Fruit fly (Drosophila melanogaster) whole organism, prepupa: ENCODE measurements around the gene GramD1B.

Experiments used
- Blimp-1 ChIP-seq: fragments of 200-800 bp; sonication (Bioruptor generic); optimal IDR thresholded peaks from 3 replicates; lab custom pipeline; 2017; ENCODE audit warnings: missing biosample characterization, missing genetic modification characterization, mild to moderate bottlenecking, moderate library complexity, missing genetic modification reagents
- CG11294 ChIP-seq: fragments of 200-800 bp; sonication (Bioruptor generic); IDR thresholded peaks from 2 replicates; pipeline ENCODE4 v1.3.6; 2022; ENCODE audit warnings: missing biosample characterization, missing genetic modification characterization
- CG11762 ChIP-seq: fragments of 200-800 bp; sonication (Bioruptor generic); optimal IDR thresholded peaks from 3 replicates; lab custom pipeline; 2016; ENCODE audit warnings: missing biosample characterization, missing genetic modification characterization; ENCODE audit not compliant: insufficient read depth
- CG15336 ChIP-seq: fragments of 200-800 bp; sonication (Bioruptor generic); IDR thresholded peaks from 2 replicates; pipeline ENCODE4 v1.3.6; 2022; ENCODE audit warnings: missing biosample characterization, missing genetic modification characterization
- CG1621 ChIP-seq: fragments of 200-800 bp; sonication (Bioruptor generic); optimal IDR thresholded peaks from 3 replicates; lab custom pipeline; 2018; ENCODE audit warnings: missing biosample characterization, mild to moderate bottlenecking, missing genetic modification characterization
- CG31627 ChIP-seq: fragments of 200-800 bp; sonication (Bioruptor generic); optimal IDR thresholded peaks from 3 replicates; lab custom pipeline; 2016; ENCODE audit warnings: missing biosample characterization, missing genetic modification characterization
- CG32006 ChIP-seq: fragments of 200-800 bp; sonication (Bioruptor generic); optimal IDR thresholded peaks from 3 replicates; lab custom pipeline; 2017; ENCODE audit warnings: missing biosample characterization, mild to moderate bottlenecking, missing genetic modification characterization
- CG3919 ChIP-seq: fragments of 200-800 bp; sonication (Bioruptor generic); optimal IDR thresholded peaks from 3 replicates; lab custom pipeline; 2016; ENCODE audit warnings: missing biosample characterization, missing genetic modification characterization
- CG4318 ChIP-seq: fragments of 200-800 bp; sonication (Bioruptor generic); optimal IDR thresholded peaks from 3 replicates; lab custom pipeline; 2017; ENCODE audit warnings: missing biosample characterization, mild to moderate bottlenecking, missing genetic modification characterization
- CG6276 ChIP-seq: fragments of 200-800 bp; sonication (Bioruptor generic); optimal IDR thresholded peaks from 2 replicates; lab custom pipeline; 2017; ENCODE audit warnings: missing biosample characterization, mild to moderate bottlenecking, missing genetic modification characterization
- CG6792 ChIP-seq: fragments of 200-800 bp; sonication (Bioruptor generic); optimal IDR thresholded peaks from 3 replicates; lab custom pipeline; 2016; ENCODE audit warnings: missing biosample characterization, missing genetic modification characterization
- CG6808 ChIP-seq: fragments of 200-800 bp; sonication (Bioruptor generic); optimal IDR thresholded peaks from 3 replicates; lab custom pipeline; 2017; ENCODE audit warnings: missing biosample characterization, missing genetic modification characterization, mild to moderate bottlenecking, moderate library complexity, missing genetic modification reagents
- CG6854 ChIP-seq: fragments of 200-800 bp; sonication (Bioruptor generic); optimal IDR thresholded peaks from 2 replicates; lab custom pipeline; 2017; ENCODE audit warnings: missing biosample characterization, mild to moderate bottlenecking, missing genetic modification characterization
- CG7368 ChIP-seq: fragments of 200-800 bp; sonication (Bioruptor generic); optimal IDR thresholded peaks from 3 replicates; lab custom pipeline; 2016; ENCODE audit warnings: missing biosample characterization, missing genetic modification characterization
- CG8319 ChIP-seq: fragments of 200-800 bp; sonication (Bioruptor generic); optimal IDR thresholded peaks from 3 replicates; lab custom pipeline; 2016; ENCODE audit warnings: missing biosample characterization, missing genetic modification characterization
- CG8632 ChIP-seq: fragments of 200-800 bp; sonication (Bioruptor generic); optimal IDR thresholded peaks from 3 replicates; lab custom pipeline; 2016; ENCODE audit warnings: missing biosample characterization, missing genetic modification characterization
- CG9139 ChIP-seq: fragments of 200-800 bp; sonication (Bioruptor generic); optimal IDR thresholded peaks from 3 replicates; lab custom pipeline; 2017; ENCODE audit warnings: missing biosample characterization, mild to moderate bottlenecking, missing genetic modification characterization
- Eip75B ChIP-seq: fragments of 200-800 bp; sonication (Bioruptor generic); optimal IDR thresholded peaks from 3 replicates; lab custom pipeline; 2016; ENCODE audit warnings: missing biosample characterization, missing genetic modification characterization
- Eip78C ChIP-seq: fragments of 200-800 bp; sonication (Bioruptor generic); peaks from one replicate; lab custom pipeline; 2016; ENCODE audit warnings: missing biosample characterization, missing genetic modification characterization
- Eip93F ChIP-seq: fragments of 200-800 bp; sonication (Bioruptor generic); optimal IDR thresholded peaks from 2 replicates; lab custom pipeline; 2016; ENCODE audit warnings: missing biosample characterization, mild to moderate bottlenecking, missing genetic modification characterization
- Ets21C ChIP-seq: fragments of 200-800 bp; sonication (Bioruptor generic); optimal IDR thresholded peaks from 3 replicates; lab custom pipeline; 2016; ENCODE audit warnings: missing biosample characterization, missing genetic modification characterization
- Ets96B ChIP-seq: fragments of 200-800 bp; optimal IDR thresholded peaks from 2 replicates; lab custom pipeline; 2019; ENCODE audit warnings: missing biosample characterization, mild to moderate bottlenecking, missing genetic modification characterization, moderate library complexity
- Gug ChIP-seq: fragments of 200-800 bp; sonication (Bioruptor generic); IDR thresholded peaks from 2 replicates; pipeline ENCODE4 v1.3.6; 2022; ENCODE audit warnings: missing biosample characterization, missing genetic modification characterization
- Lpt ChIP-seq: fragments of 200-800 bp; sonication (Bioruptor generic); optimal IDR thresholded peaks from 3 replicates; lab custom pipeline; 2016; ENCODE audit warnings: missing biosample characterization, missing genetic modification characterization
- Smox ChIP-seq: fragments of 200-800 bp; sonication (Bioruptor generic); optimal IDR thresholded peaks from 3 replicates; lab custom pipeline; 2016; ENCODE audit warnings: missing biosample characterization, missing genetic modification characterization
- dac ChIP-seq: fragments of 200-800 bp; sonication (Bioruptor generic); optimal IDR thresholded peaks from 2 replicates; lab custom pipeline; 2017; ENCODE audit warnings: missing biosample characterization, mild to moderate bottlenecking, missing genetic modification characterization
- eg ChIP-seq: fragments of 200-800 bp; sonication (Bioruptor generic); IDR thresholded peaks from 3 replicates; pipeline ENCODE4 v1.3.6; 2022; ENCODE audit warnings: missing biosample characterization, missing genetic modification characterization
- esn ChIP-seq: fragments of 200-800 bp; sonication (Bioruptor generic); optimal IDR thresholded peaks from 2 replicates; lab custom pipeline; 2016; ENCODE audit warnings: missing biosample characterization, mild to moderate bottlenecking, missing genetic modification characterization, moderate library complexity
- fd59A ChIP-seq: fragments of 200-800 bp; sonication (Bioruptor generic); optimal IDR thresholded peaks from 2 replicates; lab custom pipeline; 2017; ENCODE audit warnings: missing biosample characterization, mild to moderate bottlenecking, missing genetic modification characterization, missing genetic modification reagents
- fkh ChIP-seq: fragments of 200-800 bp; sonication (Bioruptor generic); optimal IDR thresholded peaks from 3 replicates; lab custom pipeline; 2017; ENCODE audit warnings: missing biosample characterization, mild to moderate bottlenecking, missing genetic modification characterization, moderate library complexity
- lz ChIP-seq: fragments of 200-800 bp; sonication (Bioruptor generic); optimal IDR thresholded peaks from 3 replicates; lab custom pipeline; 2016; ENCODE audit warnings: missing biosample characterization, missing genetic modification characterization
- net ChIP-seq: fragments of 200-800 bp; sonication (Bioruptor generic); optimal IDR thresholded peaks from 3 replicates; lab custom pipeline; 2016; ENCODE audit warnings: missing biosample characterization, missing genetic modification characterization
- pdm3 ChIP-seq: fragments of 200-800 bp; sonication (Bioruptor generic); optimal IDR thresholded peaks from 3 replicates; lab custom pipeline; 2016; ENCODE audit warnings: missing biosample characterization, missing genetic modification characterization
- salr ChIP-seq, 2 experiments: fragments of 200-800 bp; sonication (Bioruptor generic); optimal IDR thresholded peaks; 3 replicates each; lab custom pipeline; 2016 to 2018; ENCODE audit warnings: missing biosample characterization in 2 of 2, missing genetic modification characterization in 2 of 2, mild to moderate bottlenecking in 1 of 2
- spab ChIP-seq: fragments of 200-800 bp; sonication (Bioruptor generic); optimal IDR thresholded peaks from 2 replicates; lab custom pipeline; 2017; ENCODE audit warnings: missing biosample characterization, mild to moderate bottlenecking, missing genetic modification characterization, missing genetic modification reagents
- svp ChIP-seq: fragments of 200-800 bp; sonication (Bioruptor generic); peaks from one replicate; lab custom pipeline; 2016; ENCODE audit warnings: missing biosample characterization, missing genetic modification characterization
- topi ChIP-seq: fragments of 200-800 bp; sonication (Bioruptor generic); optimal IDR thresholded peaks from 3 replicates; lab custom pipeline; 2016; ENCODE audit warnings: missing biosample characterization, missing genetic modification characterization
- vri ChIP-seq: fragments of 200-800 bp; sonication (Bioruptor generic); optimal IDR thresholded peaks from 3 replicates; lab custom pipeline; 2016; ENCODE audit warnings: missing biosample characterization, mild to moderate bottlenecking, missing genetic modification characterization

The GramD1B gene

dm6 chr2L:3368425-3368824 lies 4.7 kb downstream of the GramD1B start:
- TF ChIP-seq CG7368 (GFP tag; lab: Kevin White, UChicago) = no peak
- no peak for TF ChIP-seq esn (GFP tag; lab: Kevin White, UChicago)
- TF ChIP-seq Blimp-1 (GFP tag; lab: Kevin White, UChicago) = no peak
- TF ChIP-seq CG6276 = no peak
- TF ChIP-seq CG32006 (GFP tag; lab: Kevin White, UChicago) = no peak
- no peak for TF ChIP-seq Eip93F (GFP tag; lab: Kevin White, UChicago)
- no peak for TF ChIP-seq CG1621 (tag; lab: Kevin White, UChicago)
- no peak for TF ChIP-seq Ets96B
- TF ChIP-seq CG8319 = no peak
- TF ChIP-seq pdm3 (GFP tag; lab: Kevin White, UChicago) = no peak
- TF ChIP-seq spab (GFP tag; lab: Kevin White, UChicago) = no peak
- no peak for TF ChIP-seq Gug
- TF ChIP-seq, all 60 proteins: peak for 0

- TF ChIP-seq esn (GFP tag; lab: Kevin White, UChicago) = no peak
- peak; percentile 64 for TF ChIP-seq fkh
- peak; percentile 35 for TF ChIP-seq vri (GFP tag; lab: Kevin White, UChicago)
- no peak for TF ChIP-seq Eip93F (GFP tag; lab: Kevin White, UChicago)
- TF ChIP-seq CG11294 (GFP tag; lab: Robert Waterston, UW) = no peak
- TF ChIP-seq dac (GFP tag; lab: Kevin White, UChicago) = no peak
Observed at dm6 chr2L:3366043-3366679, 7.0 kb downstream of the GramD1B start.

- TF ChIP-seq topi (GFP tag; lab: Kevin White, UChicago) = no peak
- no peak for TF ChIP-seq spab (GFP tag; lab: Kevin White, UChicago)
- TF ChIP-seq CG6808 (GFP tag; lab: Kevin White, UChicago) = no peak
- TF ChIP-seq pdm3 (GFP tag; lab: Kevin White, UChicago) = no peak
- TF ChIP-seq salr (GFP tag; optimal IDR thresholded peaks at IDR 0.05; lab: Kevin White, UChicago) = no peak
- TF ChIP-seq CG6854 (GFP tag; lab: Kevin White, UChicago) = no peak
- TF ChIP-seq Gug = no peak
- TF ChIP-seq dac (GFP tag; lab: Kevin White, UChicago) = no peak
- no peak for TF ChIP-seq CG32006 (GFP tag; lab: Kevin White, UChicago)
- no peak for TF ChIP-seq Smox (GFP tag; lab: Kevin White, UChicago)
- TF ChIP-seq CG11762 (GFP tag; lab: Kevin White, UChicago) = no peak
- TF ChIP-seq CG8632 (GFP tag; lab: Kevin White, UChicago) = no peak
- TF ChIP-seq CG9139 (GFP tag; lab: Kevin White, UChicago) = no peak
- TF ChIP-seq fkh = no peak
- TF ChIP-seq CG31627 (GFP tag; lab: Kevin White, UChicago) = no peak
- TF ChIP-seq Ets21C (GFP tag; lab: Kevin White, UChicago) = no peak
- TF ChIP-seq Eip78C (GFP tag; lab: Kevin White, UChicago) = no peak
Observed at dm6 chr2L:3361821-3362220, 11.4 kb downstream of the GramD1B start.

DNA sequence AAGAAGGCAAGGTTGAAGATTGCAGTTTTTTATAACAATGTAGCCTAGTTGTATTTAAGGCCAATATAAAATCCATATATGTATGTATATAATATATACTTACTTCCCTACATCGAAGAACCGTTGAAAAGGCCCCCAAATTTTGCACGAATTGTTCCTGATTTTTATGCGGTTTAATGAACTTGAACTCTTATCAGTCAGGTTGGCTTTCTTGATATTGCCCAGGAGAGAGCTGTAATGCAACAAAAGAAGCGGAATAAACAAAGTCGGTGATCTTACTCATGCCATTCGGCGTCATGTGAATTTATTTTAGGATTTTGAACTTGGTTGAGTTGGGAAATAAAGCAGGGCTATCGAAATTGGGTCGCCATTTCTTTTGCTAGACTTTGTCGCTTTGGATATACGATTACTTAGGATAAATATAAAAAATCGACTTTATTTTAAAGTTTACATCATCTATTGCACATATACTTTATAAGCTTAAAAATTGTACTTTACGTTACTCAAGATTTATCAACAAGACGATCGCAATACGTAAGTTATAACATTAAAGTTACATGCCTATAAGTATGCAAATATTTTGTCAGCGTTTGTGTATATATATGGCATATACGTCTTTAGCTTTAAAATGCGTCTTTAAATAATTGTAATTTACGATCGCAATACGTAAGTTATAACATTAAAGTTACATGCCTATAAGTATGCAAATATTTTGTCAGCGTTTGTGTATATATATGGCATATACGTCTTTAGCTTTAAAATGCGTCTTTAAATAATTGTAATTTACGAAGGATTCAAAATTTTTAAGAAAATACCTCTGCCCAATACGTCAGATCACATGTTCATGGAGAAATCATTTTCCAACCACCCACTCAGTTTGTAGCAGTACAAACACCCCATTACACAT lies 16.1 kb downstream of the GramD1B start, which contains the start of gene CG8838:
Gene CG8838, plus strand, starts transcription at position 857 of the 907 bp plus-strand sequence.
- peak; percentile 83 for TF ChIP-seq svp (GFP tag; lab: Kevin White, UChicago)
- no peak for TF ChIP-seq dac (GFP tag; lab: Kevin White, UChicago)
- peak; percentile 92 for TF ChIP-seq Eip93F (GFP tag; lab: Kevin White, UChicago)
- peak; percentile 6 for TF ChIP-seq vri (GFP tag; lab: Kevin White, UChicago)

DNA sequence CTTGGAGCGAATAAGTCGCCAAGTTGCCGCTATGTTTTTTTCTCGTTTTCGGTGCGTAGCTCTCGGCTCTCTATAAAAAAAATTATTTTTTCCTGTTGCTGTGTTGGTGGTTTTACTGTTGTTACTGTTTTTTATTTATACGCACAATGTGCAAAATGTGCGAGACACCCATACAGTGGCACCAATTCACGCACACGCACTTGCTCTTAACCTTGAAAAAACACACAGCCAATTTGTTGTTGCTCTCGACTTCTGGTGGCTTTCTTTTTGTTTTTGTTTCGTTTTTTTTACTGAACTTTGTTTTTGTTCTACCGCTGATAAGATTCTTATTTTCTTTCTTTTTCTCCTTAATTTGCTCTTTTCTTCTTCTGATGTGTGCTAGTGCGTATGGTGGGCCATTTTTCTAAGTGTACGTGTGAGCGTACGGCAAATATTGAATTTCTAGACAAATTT lies 17.0 kb downstream of the GramD1B start:
- TF ChIP-seq CG6792 (peak; percentile 31), CG11762 (GFP tag; lab: Kevin White, UChicago) (peak; percentile 58), CG11294 (GFP tag; lab: Robert Waterston, UW) (no peak), eg (GFP tag; lab: Robert Waterston, UW) (0 out of 3 replicates have a peak, but pooled peaks have one; percentile 42), CG15336 (peak; percentile 63), topi (GFP tag; lab: Kevin White, UChicago) (no peak), svp (GFP tag; lab: Kevin White, UChicago) (peak; percentile 23), Eip75B (GFP tag; lab: Kevin White, UChicago) (peak; percentile 61), net (GFP tag; lab: Kevin White, UChicago) (peak; percentile 73), spab (GFP tag; lab: Kevin White, UChicago) (peak; percentile 80), esn (GFP tag; lab: Kevin White, UChicago) (no peak), lz (GFP tag; lab: Kevin White, UChicago) (peak; percentile 7), Lpt (GFP tag; lab: Kevin White, UChicago) (peak; percentile 61), CG4318 (GFP tag; lab: Kevin White, UChicago) (peak; percentile 35), CG8319 (peak; percentile 4), CG3919 (GFP tag; lab: Kevin White, UChicago) (no peak), fd59A (GFP tag; lab: Kevin White, UChicago) (peak; percentile 47)
